Worm (Caenorhabditis elegans): ENCODE results near the gene F54B3.1.

DNA sequence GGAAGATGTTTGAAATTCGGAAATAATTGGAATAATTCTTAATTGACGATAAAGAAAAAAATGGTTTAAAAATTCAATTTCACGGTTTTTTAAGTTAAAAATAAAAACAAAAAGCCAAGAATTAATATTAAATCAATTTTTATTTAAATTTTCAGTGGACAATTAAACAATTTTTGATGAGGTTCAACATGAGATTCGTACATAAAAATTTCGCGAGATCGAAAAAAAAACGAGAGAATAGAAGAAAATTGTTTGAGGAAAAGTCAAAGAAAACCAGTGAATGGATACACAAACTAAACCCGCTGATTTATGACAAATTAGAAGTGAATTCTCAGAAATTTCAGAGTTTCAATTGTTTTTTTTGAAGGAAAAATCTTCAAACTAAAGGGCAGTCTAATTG is 19.0 kb downstream of the F54B3.1 start, which contains the start of gene F54B3.2:
- no peak for TF ChIP-seq F13H6.1 (tag; optimal IDR thresholded peaks at IDR 0.05)
- TF ChIP-seq pax-1 (tag; optimal IDR thresholded peaks at IDR 0.05) = no peak
- no peak for TF ChIP-seq ama-1 (optimal IDR thresholded peaks at IDR 0.05)
- TF ChIP-seq pros-1 (tag; optimal IDR thresholded peaks at IDR 0.05) = no peak
- no peak for TF ChIP-seq hlh-6 (tag; optimal IDR thresholded peaks at IDR 0.05)
- no peak for TF ChIP-seq elt-2 (tag; optimal IDR thresholded peaks at IDR 0.05)
- TF ChIP-seq ceh-48 (tag; optimal IDR thresholded peaks at IDR 0.05) = no peak
- TF ChIP-seq unc-86 (tag; optimal IDR thresholded peaks at IDR 0.05) = no peak
- no peak for TF ChIP-seq fkh-10 (GFP tag; optimal IDR thresholded peaks at IDR 0.05)

Measured in whole organism, late embryonic.